Worm (Caenorhabditis elegans) whole organism, young adult: ENCODE results near the gene fbxc-47.

Source experiments
- B0336.3 ChIP-seq: fragments of 200-800 bp; sonication (Bioruptor generic); IDR thresholded peaks from 2 replicates; pipeline ENCODE4 v1.3.6; 2022; ENCODE audit warnings: missing genetic modification characterization, missing compliant biosample characterization
- F23B12.7 ChIP-seq: sonication (generic microtip); optimal IDR thresholded peaks from 2 replicates; lab custom pipeline; 2017; ENCODE audit warnings: missing genetic modification characterization, mild to moderate bottlenecking, missing compliant biosample characterization, antibody characterized with exemption, moderate library complexity; ENCODE audit not compliant: insufficient read depth
- F37B4.10 ChIP-seq: fragments of 200-800 bp; sonication (Bioruptor generic); IDR thresholded peaks from 2 replicates; pipeline ENCODE4 v1.3.6; 2022; ENCODE audit warnings: missing genetic modification characterization, missing compliant biosample characterization
- F49E8.2 ChIP-seq: sonication (generic microtip); optimal IDR thresholded peaks from 3 replicates; lab custom pipeline; 2017; ENCODE audit warnings: missing genetic modification characterization, mild to moderate bottlenecking, missing compliant biosample characterization, antibody characterized with exemption, moderate library complexity; ENCODE audit not compliant: insufficient read depth
- K11D2.4 ChIP-seq: fragments of 200-800 bp; sonication (Bioruptor generic); IDR thresholded peaks from 2 replicates; pipeline ENCODE4 v1.3.6; 2022; ENCODE audit warnings: missing genetic modification reagents, missing genetic modification characterization, missing compliant biosample characterization
- T07F8.4 ChIP-seq: sonication (generic microtip); optimal IDR thresholded peaks from 2 replicates; lab custom pipeline; 2016; ENCODE audit warnings: mild to moderate bottlenecking, missing genetic modification characterization, moderate library complexity, missing compliant biosample characterization
- Y53F4B.3 ChIP-seq: fragments of 200-800 bp; sonication (Bioruptor generic); IDR thresholded peaks from 2 replicates; pipeline ENCODE4 v1.3.6; 2022; ENCODE audit warnings: missing genetic modification reagents, missing genetic modification characterization, missing compliant biosample characterization
- Y53G8AR.9 ChIP-seq: fragments of 200-800 bp; sonication (Bioruptor generic); conservative IDR thresholded peaks from 2 replicates; pipeline ENCODE4 v1.3.6; 2022; ENCODE audit warnings: missing genetic modification reagents, missing genetic modification characterization, missing compliant biosample characterization
- Y67H2A.10 ChIP-seq: fragments of 200-800 bp; sonication (Bioruptor generic); conservative IDR thresholded peaks from 2 replicates; pipeline ENCODE4 v1.3.6; 2022; ENCODE audit warnings: missing genetic modification reagents, missing genetic modification characterization, missing compliant biosample characterization
- ZK185.1 ChIP-seq: sonication (generic microtip); optimal IDR thresholded peaks from 2 replicates; lab custom pipeline; 2016; ENCODE audit warnings: mild to moderate bottlenecking, missing genetic modification characterization, missing compliant biosample characterization; ENCODE audit not compliant: poor library complexity, severe bottlenecking
- akir-1 ChIP-seq: fragments of 200-800 bp; sonication (Bioruptor generic); optimal IDR thresholded peaks from 2 replicates; lab custom pipeline; 2018; ENCODE audit warnings: mild to moderate bottlenecking, missing genetic modification characterization, moderate library complexity, missing compliant biosample characterization
- aptf-2 ChIP-seq: fragments of 200-800 bp; sonication (Bioruptor generic); conservative IDR thresholded peaks from 2 replicates; pipeline ENCODE4 v1.3.6; 2022; ENCODE audit warnings: missing genetic modification reagents, missing genetic modification characterization, missing compliant biosample characterization
- atf-7 ChIP-seq: sonication (generic microtip); optimal IDR thresholded peaks from 2 replicates; lab custom pipeline; 2017; ENCODE audit warnings: mild to moderate bottlenecking, missing genetic modification characterization, missing compliant biosample characterization
- ccch-3 ChIP-seq: fragments of 200-800 bp; sonication (Bioruptor generic); optimal IDR thresholded peaks from 2 replicates; lab custom pipeline; 2018; ENCODE audit warnings: mild to moderate bottlenecking, missing genetic modification characterization, missing compliant biosample characterization
- ceh-100 ChIP-seq: fragments of 200-800 bp; sonication (Bioruptor generic); IDR thresholded peaks from 2 replicates; pipeline ENCODE4 v1.3.6; 2022; ENCODE audit warnings: missing genetic modification reagents, missing genetic modification characterization, missing compliant biosample characterization
- ceh-27 ChIP-seq: fragments of 200-800 bp; sonication (Bioruptor generic); optimal IDR thresholded peaks from 2 replicates; lab custom pipeline; 2018; ENCODE audit warnings: mild to moderate bottlenecking, missing genetic modification characterization, moderate library complexity, missing compliant biosample characterization
- die-1 ChIP-seq: sonication (generic microtip); optimal IDR thresholded peaks from 2 replicates; lab custom pipeline; 2016; ENCODE audit warnings: missing genotype, mild to moderate bottlenecking, missing genetic modification characterization, missing compliant biosample characterization
- dpl-1 ChIP-seq: fragments of 150-350 bp; optimal IDR thresholded peaks from 2 replicates; lab custom pipeline; 2014; ENCODE audit warnings: missing biosample characterization, missing genetic modification reagents, missing genetic modification characterization
- efl-1 ChIP-seq: fragments of 150-350 bp; optimal IDR thresholded peaks from 2 replicates; lab custom pipeline; 2014; ENCODE audit warnings: missing biosample characterization, missing genetic modification reagents, missing genetic modification characterization
- egl-18 ChIP-seq: fragments of 200-800 bp; sonication (Bioruptor generic); IDR thresholded peaks from 2 replicates; pipeline ENCODE4 v1.3.6; 2022; ENCODE audit warnings: missing genetic modification reagents, missing genetic modification characterization, missing compliant biosample characterization
- egrh-3 ChIP-seq: fragments of 200-800 bp; sonication (Bioruptor generic); IDR thresholded peaks from 2 replicates; pipeline ENCODE4 v1.3.6; 2022; ENCODE audit warnings: missing genetic modification reagents, missing genetic modification characterization, missing compliant biosample characterization
- ekl-4 ChIP-seq: fragments of 200-800 bp; sonication (Bioruptor generic); IDR thresholded peaks from 2 replicates; pipeline ENCODE4 v1.3.6; 2022; ENCODE audit warnings: missing genetic modification reagents, missing genetic modification characterization, missing compliant biosample characterization
- fkh-3 ChIP-seq: sonication (generic microtip); optimal IDR thresholded peaks from 2 replicates; lab custom pipeline; 2016; ENCODE audit warnings: mild to moderate bottlenecking, missing genetic modification characterization, missing compliant biosample characterization
- him-1 ChIP-seq: sonication (generic microtip); optimal IDR thresholded peaks from 2 replicates; lab custom pipeline; 2016; ENCODE audit warnings: missing genotype, missing genetic modification reagents, missing genetic modification characterization, missing compliant biosample characterization
- hmg-1.2 ChIP-seq: fragments of 200-800 bp; sonication (Bioruptor generic); IDR thresholded peaks from 2 replicates; pipeline ENCODE4 v1.3.6; 2022; ENCODE audit warnings: missing genetic modification reagents, missing genetic modification characterization, missing compliant biosample characterization
- hsf-1 ChIP-seq: fragments of 200-800 bp; sonication (Bioruptor generic); IDR thresholded peaks from 2 replicates; pipeline ENCODE4 v1.3.6; 2022; ENCODE audit warnings: missing genetic modification reagents, missing genetic modification characterization, missing compliant biosample characterization
- let-526 ChIP-seq: fragments of 200-800 bp; sonication (Bioruptor generic); IDR thresholded peaks from 2 replicates; pipeline ENCODE4 v1.3.6; 2022; ENCODE audit warnings: missing genetic modification reagents, missing genetic modification characterization, missing compliant biosample characterization
- lin-40 ChIP-seq: sonication (generic microtip); optimal IDR thresholded peaks from 2 replicates; lab custom pipeline; 2016; ENCODE audit warnings: missing genetic modification characterization, mild to moderate bottlenecking, missing compliant biosample characterization, missing genotype, missing genetic modification reagents
- lin-54 ChIP-seq: fragments of 200-800 bp; sonication (Bioruptor generic); optimal IDR thresholded peaks from 2 replicates; lab custom pipeline; 2018; ENCODE audit warnings: mild to moderate bottlenecking, missing genetic modification characterization, missing compliant biosample characterization
- madf-3 ChIP-seq: fragments of 200-800 bp; sonication (Bioruptor generic); IDR thresholded peaks from 2 replicates; pipeline ENCODE4 v1.3.6; 2022; ENCODE audit warnings: missing genetic modification reagents, missing genetic modification characterization, missing compliant biosample characterization
- madf-8 ChIP-seq: fragments of 200-800 bp; sonication (Bioruptor generic); conservative IDR thresholded peaks from 2 replicates; pipeline ENCODE4 v1.3.6; 2022; ENCODE audit warnings: missing genetic modification reagents, missing genetic modification characterization, missing compliant biosample characterization
- mel-28 ChIP-seq: sonication (generic microtip); optimal IDR thresholded peaks from 2 replicates; lab custom pipeline; 2016; ENCODE audit warnings: borderline replicate concordance, mild to moderate bottlenecking, missing genetic modification characterization, missing compliant biosample characterization
- mxl-1 ChIP-seq: sonication (generic microtip); optimal IDR thresholded peaks from 2 replicates; lab custom pipeline; 2016; ENCODE audit warnings: missing genetic modification characterization, missing compliant biosample characterization
- nfya-1 ChIP-seq: sonication (generic microtip); optimal IDR thresholded peaks from 2 replicates; lab custom pipeline; 2017; ENCODE audit warnings: antibody characterized with exemption, missing compliant biosample characterization, missing genetic modification characterization, borderline replicate concordance; ENCODE audit not compliant: insufficient read depth
- nfyb-1 ChIP-seq: fragments of 200-800 bp; sonication (Bioruptor generic); IDR thresholded peaks from 2 replicates; pipeline ENCODE4 v1.3.6; 2022; ENCODE audit warnings: missing genetic modification reagents, missing genetic modification characterization, missing compliant biosample characterization
- nhr-120 ChIP-seq: fragments of 200-800 bp; sonication (Bioruptor generic); IDR thresholded peaks from 2 replicates; pipeline ENCODE4 v1.3.6; 2022; ENCODE audit warnings: missing genetic modification characterization, missing compliant biosample characterization
- nhr-179 ChIP-seq: sonication (generic microtip); optimal IDR thresholded peaks from 2 replicates; lab custom pipeline; 2016; ENCODE audit warnings: mild to moderate bottlenecking, missing genetic modification characterization, missing compliant biosample characterization
- pha-4 ChIP-seq: fragments of 150-350 bp; sonication (generic microtip); optimal IDR thresholded peaks from 2 replicates; lab custom pipeline; 2014; ENCODE audit warnings: missing biosample characterization, missing genetic modification reagents, missing genetic modification characterization
- rcor-1 ChIP-seq: fragments of 200-800 bp; sonication (Bioruptor generic); IDR thresholded peaks from 2 replicates; pipeline ENCODE4 v1.3.6; 2022; ENCODE audit warnings: missing genetic modification reagents, missing genetic modification characterization, missing compliant biosample characterization
- rpc-1 ChIP-seq, 2 experiments: fragments of 150-350 bp in 1 of 2; sonication (generic microtip) in 1 of 2; optimal IDR thresholded peaks; 2 replicates each; lab custom pipeline; 2014 to 2018; ENCODE audit warnings: missing biosample characterization in 1 of 2, missing genetic modification characterization in 1 of 2, missing genetic modification reagents in 1 of 2, missing genotype in 1 of 2
- sea-2 ChIP-seq: fragments of 200-800 bp; sonication (Bioruptor generic); IDR thresholded peaks from 2 replicates; pipeline ENCODE4 v1.3.6; 2022; ENCODE audit warnings: missing genetic modification characterization, missing compliant biosample characterization
- snpc-3.4 ChIP-seq: sonication (generic microtip); optimal IDR thresholded peaks from 2 replicates; lab custom pipeline; 2017; ENCODE audit warnings: missing genetic modification characterization, mild to moderate bottlenecking, missing compliant biosample characterization, antibody characterized with exemption, moderate library complexity, missing genotype, missing genetic modification reagents
- ztf-18 ChIP-seq: sonication (generic microtip); optimal IDR thresholded peaks from 2 replicates; lab custom pipeline; 2016; ENCODE audit warnings: missing genotype, mild to moderate bottlenecking, missing genetic modification characterization, missing compliant biosample characterization
- ztf-6 ChIP-seq: fragments of 200-800 bp; sonication (Bioruptor generic); IDR thresholded peaks from 2 replicates; pipeline ENCODE4 v1.3.6; 2022; ENCODE audit warnings: missing genetic modification reagents, missing genetic modification characterization, missing compliant biosample characterization

The fbxc-47 gene

DNA sequence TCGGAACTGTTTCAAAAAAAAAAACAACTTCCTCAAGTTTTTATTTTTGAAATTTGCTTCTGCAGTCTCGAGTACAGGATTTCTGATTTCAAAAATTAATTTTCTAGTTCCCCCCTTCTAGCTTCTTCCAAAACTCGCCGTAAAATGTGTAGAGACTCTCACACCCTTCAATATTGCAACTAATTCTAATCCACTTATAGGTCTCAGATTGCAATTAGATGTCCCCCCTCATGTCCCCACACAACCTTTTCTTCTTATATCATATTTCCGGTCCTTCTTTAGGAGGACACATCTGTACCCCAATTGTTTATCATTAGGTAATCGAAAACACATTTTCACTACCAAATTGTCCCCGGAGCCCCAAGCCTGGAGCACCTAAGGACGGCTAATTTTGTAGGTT is 35.2 kb downstream of the fbxc-47 start:
- TF ChIP-seq ZK185.1 (tag; lab: Kevin White, UChicago) (no peak), nhr-120 (GFP tag; lab: Robert Waterston, UW) (no peak), let-526 (GFP tag; lab: Robert Waterston, UW) (no peak), pha-4 (tag; lab: Kevin White, UChicago) (no peak), nhr-179 (tag; lab: Kevin White, UChicago) (no peak), Y53F4B.3 (GFP tag; lab: Robert Waterston, UW) (no peak), rpc-1 (optimal IDR thresholded peaks at IDR 0.05; lab: Kevin White, UChicago) (no peak), rpc-1 (tag; optimal IDR thresholded peaks at IDR 0.05; lab: Kevin White, UChicago) (no peak), egl-18 (GFP tag; lab: Robert Waterston, UW) (no peak), nfya-1 (tag; lab: Kevin White, UChicago) (no peak), dpl-1 (GFP tag; lab: Kevin White, UChicago) (no peak), hmg-1.2 (no peak), efl-1 (no peak), ztf-6 (GFP tag; lab: Robert Waterston, UW) (no peak), lin-40 (no peak), rcor-1 (GFP tag; lab: Robert Waterston, UW) (no peak), mxl-1 (no peak), die-1 (tag; lab: Kevin White, UChicago) (no peak), F23B12.7 (tag; lab: Kevin White, UChicago) (no peak), hsf-1 (no peak), F37B4.10 (GFP tag; lab: Robert Waterston, UW) (no peak)

DNA sequence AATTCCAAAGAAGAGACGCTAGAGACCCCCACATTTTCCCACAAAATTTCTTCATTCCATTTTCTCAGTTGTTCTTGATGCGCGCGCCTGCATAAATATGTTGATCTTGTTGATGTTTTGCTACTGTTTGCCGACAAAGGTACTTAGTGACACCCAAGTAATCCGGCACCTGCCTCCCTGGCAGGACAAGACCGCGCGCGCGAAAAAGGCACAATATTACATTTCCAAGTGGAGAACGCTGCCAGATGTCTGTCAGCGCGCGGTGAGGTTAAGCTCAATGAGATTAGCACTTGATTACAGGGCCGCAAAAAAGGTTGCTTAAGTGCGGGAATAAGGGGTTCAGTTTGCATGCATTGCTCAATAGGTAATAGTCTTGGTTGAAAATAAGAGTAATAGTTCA is 36.3 kb downstream of the fbxc-47 start:
- TF ChIP-seq ekl-4 (GFP tag; lab: Robert Waterston, UW) (no peak), ceh-27 (GFP tag; lab: Kevin White, UChicago) (no peak), ztf-18 (no peak), madf-3 (no peak), F49E8.2 (tag; lab: Kevin White, UChicago) (no peak), madf-8 (GFP tag; lab: Robert Waterston, UW) (no peak), mel-28 (tag; lab: Kevin White, UChicago) (no peak), fkh-3 (tag; lab: Kevin White, UChicago) (no peak), Y67H2A.10 (GFP tag; lab: Robert Waterston, UW) (no peak), nfyb-1 (GFP tag; lab: Robert Waterston, UW) (no peak), snpc-3.4 (tag; lab: Kevin White, UChicago) (no peak), K11D2.4 (GFP tag; lab: Robert Waterston, UW) (no peak), lin-54 (GFP tag; lab: Kevin White, UChicago) (no peak), egrh-3 (no peak), T07F8.4 (tag; lab: Kevin White, UChicago) (no peak)
- TF ChIP-seq, all 124 proteins: peak for 0

DNA sequence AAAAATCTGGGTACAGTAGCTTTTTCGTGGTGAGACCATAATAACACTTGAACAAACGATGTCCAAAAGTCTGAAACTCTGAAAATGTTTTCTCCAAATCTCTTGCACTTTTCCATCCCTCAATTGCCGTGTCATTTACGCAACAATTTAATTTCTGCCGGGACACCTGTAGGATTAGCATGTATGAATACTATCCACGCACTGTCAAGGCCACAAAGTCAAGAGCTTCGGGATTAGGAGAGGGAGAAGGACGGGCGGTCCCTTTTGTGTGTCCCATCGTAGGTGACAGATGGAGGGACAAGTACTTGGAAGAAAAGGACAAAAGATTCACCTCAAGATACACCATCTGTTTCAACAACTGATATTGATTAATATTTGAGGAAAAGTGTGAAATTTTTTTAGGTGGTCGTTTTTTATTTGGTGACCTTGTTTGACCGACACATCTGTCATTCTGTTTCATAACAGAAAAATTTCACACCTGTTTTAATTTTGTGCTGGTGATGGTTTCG is 37.8 kb downstream of the fbxc-47 start:
- no peak for TF ChIP-seq let-526 (GFP tag; lab: Robert Waterston, UW)
- no peak for TF ChIP-seq ceh-100 (GFP tag; lab: Robert Waterston, UW)
- no peak for TF ChIP-seq ccch-3 (GFP tag; lab: Kevin White, UChicago)
- TF ChIP-seq rcor-1 (GFP tag; lab: Robert Waterston, UW) = no peak
- TF ChIP-seq sea-2 (GFP tag; lab: Robert Waterston, UW) = no peak
- TF ChIP-seq atf-7 (tag; lab: Kevin White, UChicago) = no peak
- TF ChIP-seq K11D2.4 (GFP tag; lab: Robert Waterston, UW) = no peak
- TF ChIP-seq him-1 = no peak
- no peak for TF ChIP-seq Y53G8AR.9 (GFP tag; lab: Robert Waterston, UW)
- TF ChIP-seq akir-1 (GFP tag; lab: Kevin White, UChicago) = no peak
- no peak for TF ChIP-seq aptf-2 (GFP tag; lab: Robert Waterston, UW)
- no peak for TF ChIP-seq B0336.3 (GFP tag; lab: Robert Waterston, UW)
